Fruit fly (Drosophila melanogaster) whole organism, pupa: ENCODE measurements around the gene Kap3.

Source experiments
- CG10348 ChIP-seq: fragments of 200-800 bp; sonication (Bioruptor generic); IDR thresholded peaks from 2 replicates; pipeline ENCODE4 v1.3.6; 2022; ENCODE audit warnings: missing biosample characterization, missing genetic modification characterization
- CG12605 ChIP-seq: fragments of 200-800 bp; sonication (Bioruptor generic); IDR thresholded peaks from 2 replicates; pipeline ENCODE4 v1.3.6; 2022; ENCODE audit warnings: missing biosample characterization, missing genetic modification characterization
- CG13204 ChIP-seq: fragments of 200-800 bp; sonication (Bioruptor generic); optimal IDR thresholded peaks from 2 replicates; lab custom pipeline; 2018; ENCODE audit warnings: missing biosample characterization, mild to moderate bottlenecking, missing genetic modification characterization, moderate library complexity
- CG14655 ChIP-seq: fragments of 200-800 bp; sonication (Bioruptor generic); optimal IDR thresholded peaks from 3 replicates; lab custom pipeline; 2017; ENCODE audit warnings: mild to moderate bottlenecking, missing biosample characterization, missing genetic modification reagents, missing genetic modification characterization
- CG15710 ChIP-seq: fragments of 200-800 bp; sonication (Bioruptor generic); optimal IDR thresholded peaks from 2 replicates; lab custom pipeline; 2018; ENCODE audit warnings: missing biosample characterization, mild to moderate bottlenecking, missing genetic modification characterization, moderate library complexity
- CG17806 ChIP-seq: fragments of 200-800 bp; sonication (Bioruptor generic); optimal IDR thresholded peaks from 2 replicates; lab custom pipeline; 2018; ENCODE audit warnings: missing biosample characterization, mild to moderate bottlenecking, missing genetic modification characterization, moderate library complexity
- CG34367 ChIP-seq: fragments of 200-800 bp; sonication (Bioruptor generic); optimal IDR thresholded peaks from 2 replicates; lab custom pipeline; 2018; ENCODE audit warnings: missing biosample characterization, mild to moderate bottlenecking, missing genetic modification characterization
- CG4496 ChIP-seq: fragments of 200-800 bp; sonication (Bioruptor generic); IDR thresholded peaks from 3 replicates; pipeline ENCODE4 v1.3.6; 2022; ENCODE audit warnings: missing biosample characterization, missing genetic modification characterization
- CG8159 ChIP-seq: fragments of 200-800 bp; sonication (Bioruptor generic); optimal IDR thresholded peaks from 3 replicates; lab custom pipeline; 2018; ENCODE audit warnings: missing biosample characterization, mild to moderate bottlenecking, missing genetic modification characterization, moderate library complexity
- CG8301 ChIP-seq: fragments of 200-800 bp; sonication (Bioruptor generic); optimal IDR thresholded peaks from 2 replicates; lab custom pipeline; 2018; ENCODE audit warnings: missing biosample characterization, mild to moderate bottlenecking, missing genetic modification characterization
- CG9948 ChIP-seq: fragments of 200-800 bp; sonication (Bioruptor generic); optimal IDR thresholded peaks from 2 replicates; lab custom pipeline; 2018; ENCODE audit warnings: missing biosample characterization, mild to moderate bottlenecking, missing genetic modification characterization, moderate library complexity
- D1 ChIP-seq: fragments of 200-800 bp; sonication (Bioruptor generic); optimal IDR thresholded peaks from 2 replicates; lab custom pipeline; 2018; ENCODE audit warnings: missing biosample characterization, mild to moderate bottlenecking, missing genetic modification characterization, moderate library complexity
- EcR ChIP-seq: fragments of 200-800 bp; sonication (Bioruptor generic); optimal IDR thresholded peaks from 3 replicates; lab custom pipeline; 2019; ENCODE audit warnings: missing biosample characterization, missing genetic modification characterization, mild to moderate bottlenecking, moderate library complexity, missing genetic modification reagents
- Ets98B ChIP-seq: fragments of 200-800 bp; sonication (Bioruptor generic); IDR thresholded peaks from 2 replicates; pipeline ENCODE4 v1.3.6; 2022; ENCODE audit warnings: missing biosample characterization, missing genetic modification characterization
- Pif1A ChIP-seq: fragments of 200-800 bp; sonication (Bioruptor generic); optimal IDR thresholded peaks from 3 replicates; lab custom pipeline; 2016; ENCODE audit warnings: missing biosample characterization, missing genetic modification characterization
- Pif1B ChIP-seq: fragments of 200-800 bp; sonication (Bioruptor generic); optimal IDR thresholded peaks from 3 replicates; lab custom pipeline; 2016; ENCODE audit warnings: missing biosample characterization, missing genetic modification characterization
- Snoo ChIP-seq: fragments of 200-800 bp; sonication (Bioruptor generic); optimal IDR thresholded peaks from 3 replicates; lab custom pipeline; 2017; ENCODE audit warnings: missing biosample characterization, mild to moderate bottlenecking, missing genetic modification characterization, inconsistent platforms
- fd96Ca ChIP-seq: fragments of 200-800 bp; sonication (Bioruptor generic); IDR thresholded peaks from 3 replicates; pipeline ENCODE4 v1.3.6; 2022; ENCODE audit warnings: missing biosample characterization, missing genetic modification characterization
- gl ChIP-seq: fragments of 200-800 bp; sonication (Bioruptor generic); optimal IDR thresholded peaks from 2 replicates; lab custom pipeline; 2018; ENCODE audit warnings: missing biosample characterization, mild to moderate bottlenecking, missing genetic modification characterization
- rn ChIP-seq: fragments of 200-800 bp; sonication (Bioruptor generic); IDR thresholded peaks from 2 replicates; pipeline ENCODE4 v1.3.6; 2022; ENCODE audit warnings: missing biosample characterization, missing genetic modification characterization

The Kap3 gene

DNA sequence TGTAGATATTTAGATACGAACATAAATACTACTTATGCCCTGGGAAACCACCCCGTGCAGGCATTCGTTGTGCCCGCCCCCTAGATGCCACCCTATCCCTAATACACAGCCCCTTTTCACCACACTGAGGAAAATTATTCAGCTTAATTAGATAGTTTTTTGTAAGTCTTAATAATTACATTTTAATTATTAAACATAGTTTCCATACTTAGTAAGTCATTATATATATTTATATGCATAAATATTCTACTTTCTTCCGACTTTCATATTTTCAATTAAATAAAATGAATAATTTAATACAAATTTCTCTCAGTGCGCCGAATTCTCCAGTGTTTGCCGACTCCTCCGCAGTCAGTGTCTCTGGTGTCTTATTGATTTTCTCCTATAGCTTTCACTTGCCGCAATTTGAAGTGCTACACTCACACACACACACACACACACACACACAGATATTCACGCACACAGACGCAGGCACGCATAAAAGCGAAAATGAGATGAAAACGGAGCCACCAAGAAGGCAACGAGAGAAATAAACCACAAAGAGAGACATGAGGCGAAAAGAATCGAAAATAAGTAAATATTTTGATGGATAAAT lies 44.4 kb downstream of the Kap3 start:
- no peak for TF ChIP-seq CG15710 (tag; lab: Kevin White, UChicago)
- TF ChIP-seq EcR: no peak
- TF ChIP-seq Snoo (tag; lab: Kevin White, UChicago): no peak
- TF ChIP-seq CG34367: no peak
- TF ChIP-seq CG12605: no peak
- no peak for TF ChIP-seq Pif1A (GFP tag; lab: Kevin White, UChicago)
- no peak for TF ChIP-seq rn (GFP tag; lab: Robert Waterston, UW)
- TF ChIP-seq CG10348: no peak
- TF ChIP-seq Ets98B: no peak
- TF ChIP-seq CG13204 (GFP tag; lab: Kevin White, UChicago): no peak
- no peak for TF ChIP-seq CG8301 (tag; lab: Kevin White, UChicago)
- no peak for TF ChIP-seq CG17806 (tag; lab: Kevin White, UChicago)
- TF ChIP-seq CG9948 (tag; lab: Kevin White, UChicago): no peak
- TF ChIP-seq CG14655 (GFP tag; lab: Kevin White, UChicago): no peak
- no peak for TF ChIP-seq CG8159 (tag; lab: Kevin White, UChicago)
- no peak for TF ChIP-seq gl (tag; lab: Kevin White, UChicago)
- no peak for TF ChIP-seq D1 (tag; lab: Kevin White, UChicago)
- no peak for TF ChIP-seq CG4496
- TF ChIP-seq, all 21 proteins: peak for 0

DNA sequence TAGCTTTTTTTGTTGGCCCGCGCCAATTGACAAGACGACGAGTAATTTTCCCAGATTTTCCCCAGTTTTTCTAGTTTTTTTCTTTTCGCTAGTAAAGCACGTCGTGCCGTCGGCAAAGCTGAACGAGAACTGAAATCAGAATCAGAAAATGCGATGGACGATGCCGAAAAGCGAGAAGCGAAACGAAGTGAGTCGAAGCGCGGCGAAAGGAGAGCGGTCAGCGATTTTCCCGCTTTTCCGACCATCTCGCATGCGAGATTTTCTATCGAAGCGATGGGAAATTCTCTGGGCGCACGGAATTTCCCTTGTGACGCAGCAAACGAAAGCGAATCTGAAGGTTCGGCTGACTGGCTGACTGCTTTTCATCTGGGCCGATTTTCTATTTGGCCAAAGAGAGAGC lies 46.3 kb downstream of the Kap3 start:
- TF ChIP-seq CG9948 (tag; lab: Kevin White, UChicago): no peak
- no peak for TF ChIP-seq rn (GFP tag; lab: Robert Waterston, UW)
- no peak for TF ChIP-seq CG8159 (tag; lab: Kevin White, UChicago)
- TF ChIP-seq, all 21 proteins: peak for 0

DNA sequence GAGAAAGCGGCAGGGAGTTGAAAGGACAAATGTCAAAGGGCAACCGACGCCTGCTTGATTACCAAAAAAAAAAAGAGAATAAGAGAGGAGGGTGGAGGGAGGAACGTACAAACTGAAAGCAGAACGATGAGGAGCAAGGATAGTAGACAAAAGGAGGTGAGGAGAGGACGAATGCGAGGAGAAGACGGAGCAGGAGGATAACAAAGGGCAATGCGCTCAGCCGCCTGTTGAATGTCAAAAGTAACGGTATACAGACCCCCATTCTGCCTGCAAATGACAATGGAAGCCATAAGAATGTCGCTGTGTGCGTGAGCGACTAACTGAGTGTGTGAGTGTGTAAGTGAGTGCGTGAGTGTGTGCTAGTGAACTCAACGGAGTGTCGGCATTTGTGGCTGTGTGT lies 54.9 kb downstream of the Kap3 start:
- TF ChIP-seq CG10348 (no peak), gl (tag; lab: Kevin White, UChicago) (no peak), CG13204 (GFP tag; lab: Kevin White, UChicago) (no peak), CG8301 (tag; lab: Kevin White, UChicago) (no peak), fd96Ca (no peak), CG12605 (no peak), CG4496 (no peak), CG8159 (tag; lab: Kevin White, UChicago) (no peak), CG9948 (tag; lab: Kevin White, UChicago) (no peak), CG17806 (tag; lab: Kevin White, UChicago) (no peak), CG15710 (tag; lab: Kevin White, UChicago) (no peak), Snoo (tag; lab: Kevin White, UChicago) (no peak), D1 (tag; lab: Kevin White, UChicago) (no peak), CG34367 (no peak), Pif1A (GFP tag; lab: Kevin White, UChicago) (no peak), Pif1B (GFP tag; lab: Kevin White, UChicago) (no peak), EcR (no peak)
